Fruit fly (Drosophila melanogaster) whole organism, wandering third instar larva: ENCODE measurements around the gene CG15439.

ENCODE experiments used
- Myc ChIP-seq: fragments of >200 bp; optimal IDR thresholded peaks from 2 replicates; lab custom pipeline; 2017
- N ChIP-seq: fragments of >200 bp; optimal IDR thresholded peaks from 2 replicates; lab custom pipeline; 2018; ENCODE audit warnings: missing biosample characterization, missing external identifiers, missing genetic modification characterization
- lola ChIP-seq: fragments of >200 bp; optimal IDR thresholded peaks from 2 replicates; lab custom pipeline; 2017; ENCODE audit warnings: missing biosample characterization, missing genetic modification characterization
- psq ChIP-seq: fragments of 200-800 bp; sonication (Bioruptor generic); optimal IDR thresholded peaks from 3 replicates; lab custom pipeline; 2017; ENCODE audit warnings: missing biosample characterization, mild to moderate bottlenecking, missing genetic modification characterization, moderate library complexity
- rgr ChIP-seq: fragments of 200-800 bp; sonication (Bioruptor generic); optimal IDR thresholded peaks from 3 replicates; lab custom pipeline; 2016; ENCODE audit warnings: missing biosample characterization, mild to moderate bottlenecking, missing genetic modification characterization
- usp ChIP-seq: fragments of >200 bp; optimal IDR thresholded peaks from 2 replicates; lab custom pipeline; 2017; ENCODE audit warnings: missing biosample characterization, missing genetic modification characterization

DNA sequence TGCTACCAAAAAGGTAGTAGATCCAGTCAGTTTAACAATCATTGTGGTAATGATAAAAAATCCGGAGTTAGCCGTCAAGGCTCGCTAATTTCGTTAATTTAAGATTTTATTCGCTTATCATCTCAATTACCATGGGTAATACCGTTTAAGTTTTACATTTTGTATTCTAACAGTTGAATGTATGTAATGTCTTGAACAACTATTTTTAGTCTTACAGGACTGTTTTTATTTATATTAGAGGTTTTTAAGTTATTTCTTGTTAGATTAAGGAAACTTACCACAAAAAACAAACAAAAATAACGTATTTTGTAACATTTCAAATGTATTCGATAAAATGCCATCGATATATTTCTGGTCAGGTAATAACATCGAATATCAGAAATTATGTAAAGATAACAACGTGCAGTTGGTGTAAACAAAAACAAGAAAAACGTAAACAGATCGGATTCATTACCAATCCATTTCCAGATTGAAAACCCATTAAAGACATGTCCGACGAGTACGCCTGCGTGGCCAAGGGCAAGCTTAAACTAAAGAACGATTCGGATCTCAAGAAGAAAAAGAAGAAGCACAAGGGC, 10.7 kb downstream of the CG15439 start, which contains the start of the genes Sfp24F and CG15432:
- TF ChIP-seq rgr (no peak), usp (GFP tag; lab: Kevin White, UChicago) (no peak), Myc (no peak), psq (GFP tag; lab: Kevin White, UChicago) (no peak), N (no peak), lola (no peak)
